Worm (Caenorhabditis elegans) whole organism, late embryonic: ENCODE results near the gene oac-52.

Experiments used
- C08G9.2 ChIP-seq: sonication (generic microtip); optimal IDR thresholded peaks from 2 replicates; lab custom pipeline; 2016; ENCODE audit warnings: mild to moderate bottlenecking, missing genetic modification characterization, moderate library complexity, missing compliant biosample characterization
- C38D4.7 ChIP-seq: fragments of 200-800 bp; sonication (Bioruptor generic); optimal IDR thresholded peaks from 2 replicates; lab custom pipeline; 2018; ENCODE audit warnings: mild to moderate bottlenecking, missing genetic modification characterization, moderate library complexity, missing compliant biosample characterization
- K02D7.2 ChIP-seq: sonication (generic microtip); optimal IDR thresholded peaks from 2 replicates; lab custom pipeline; 2017; ENCODE audit warnings: mild to moderate bottlenecking, missing genetic modification characterization, missing compliant biosample characterization
- T23F11.4 ChIP-seq: fragments of 200-800 bp; sonication (Bioruptor generic); optimal IDR thresholded peaks from 2 replicates; lab custom pipeline; 2018; ENCODE audit warnings: mild to moderate bottlenecking, missing genetic modification characterization, missing compliant biosample characterization
- Y22D7AL.16 ChIP-seq: sonication (generic microtip); optimal IDR thresholded peaks from 2 replicates; lab custom pipeline; 2016; ENCODE audit warnings: missing genetic modification characterization, missing compliant biosample characterization
- ahr-1 ChIP-seq: sonication (generic microtip); optimal IDR thresholded peaks from 2 replicates; lab custom pipeline; 2016; ENCODE audit warnings: missing genetic modification characterization, missing compliant biosample characterization
- ceh-22 ChIP-seq: sonication (generic microtip); optimal IDR thresholded peaks from 2 replicates; lab custom pipeline; 2017; ENCODE audit warnings: missing biosample characterization, missing genetic modification characterization
- ceh-30 ChIP-seq: fragments of 150-350 bp; optimal IDR thresholded peaks from 2 replicates; lab custom pipeline; 2014; ENCODE audit warnings: missing biosample characterization, missing genetic modification characterization
- ceh-31 ChIP-seq: sonication (generic microtip); optimal IDR thresholded peaks from 2 replicates; lab custom pipeline; 2016; ENCODE audit warnings: missing genetic modification characterization, missing compliant biosample characterization
- ceh-34 ChIP-seq: sonication (generic microtip); optimal IDR thresholded peaks from 2 replicates; lab custom pipeline; 2016; ENCODE audit warnings: mild to moderate bottlenecking, missing genetic modification characterization, missing compliant biosample characterization
- ceh-45 ChIP-seq: fragments of 200-800 bp; sonication (Bioruptor generic); IDR thresholded peaks from 2 replicates; pipeline ENCODE4 v1.3.6; 2022; ENCODE audit warnings: missing genetic modification reagents, missing genetic modification characterization, missing compliant biosample characterization
- ceh-48 ChIP-seq: sonication (generic microtip); optimal IDR thresholded peaks from 2 replicates; lab custom pipeline; 2016; ENCODE audit warnings: missing genetic modification characterization, inconsistent platforms, missing compliant biosample characterization
- ceh-6 ChIP-seq: fragments of 200-800 bp; sonication (Bioruptor generic); optimal IDR thresholded peaks from 2 replicates; lab custom pipeline; 2018; ENCODE audit warnings: mild to moderate bottlenecking, missing genetic modification characterization, missing compliant biosample characterization
- ceh-9 ChIP-seq: sonication (generic microtip); optimal IDR thresholded peaks from 2 replicates; lab custom pipeline; 2016; ENCODE audit warnings: mild to moderate bottlenecking, missing genetic modification characterization, inconsistent platforms, missing compliant biosample characterization
- che-1 ChIP-seq: sonication (generic microtip); optimal IDR thresholded peaks from 2 replicates; lab custom pipeline; 2016; ENCODE audit warnings: mild to moderate bottlenecking, missing genetic modification characterization, missing compliant biosample characterization
- dmd-4 ChIP-seq: sonication (generic microtip); optimal IDR thresholded peaks from 2 replicates; lab custom pipeline; 2016; ENCODE audit warnings: borderline replicate concordance, missing genetic modification characterization, missing compliant biosample characterization
- dve-1 ChIP-seq: sonication (generic microtip); optimal IDR thresholded peaks from 2 replicates; lab custom pipeline; 2017; ENCODE audit warnings: antibody characterized with exemption, mild to moderate bottlenecking, missing genetic modification characterization, missing compliant biosample characterization
- eyg-1 ChIP-seq: sonication (generic microtip); optimal IDR thresholded peaks from 2 replicates; lab custom pipeline; 2016; ENCODE audit warnings: missing genotype, missing genetic modification characterization, missing compliant biosample characterization
- fkh-10 ChIP-seq: fragments of 150-350 bp; optimal IDR thresholded peaks from 2 replicates; lab custom pipeline; 2014; ENCODE audit warnings: missing biosample characterization, missing genetic modification reagents, missing genetic modification characterization
- hlh-13 ChIP-seq: fragments of 200-800 bp; sonication (Bioruptor generic); optimal IDR thresholded peaks from 2 replicates; lab custom pipeline; 2018; ENCODE audit warnings: mild to moderate bottlenecking, missing genetic modification characterization, missing compliant biosample characterization
- hlh-15 ChIP-seq: sonication (generic microtip); optimal IDR thresholded peaks from 2 replicates; lab custom pipeline; 2016; ENCODE audit warnings: missing genetic modification characterization, missing compliant biosample characterization
- hlh-6 ChIP-seq: sonication (generic microtip); optimal IDR thresholded peaks from 2 replicates; lab custom pipeline; 2016; ENCODE audit warnings: missing genotype, missing genetic modification characterization, missing compliant biosample characterization
- hlh-8 ChIP-seq: sonication (generic microtip); optimal IDR thresholded peaks from 2 replicates; lab custom pipeline; 2016; ENCODE audit warnings: missing genotype, missing genetic modification characterization, missing compliant biosample characterization
- lim-6 ChIP-seq: sonication (generic microtip); optimal IDR thresholded peaks from 2 replicates; lab custom pipeline; 2016; ENCODE audit warnings: missing genetic modification characterization, missing compliant biosample characterization
- mec-3 ChIP-seq: sonication (generic microtip); optimal IDR thresholded peaks from 2 replicates; lab custom pipeline; 2016; ENCODE audit warnings: borderline replicate concordance, missing genetic modification characterization, missing compliant biosample characterization
- nhr-232 ChIP-seq: sonication (generic microtip); optimal IDR thresholded peaks from 2 replicates; lab custom pipeline; 2016; ENCODE audit warnings: missing genetic modification characterization, missing compliant biosample characterization
- pag-3 ChIP-seq: sonication (generic microtip); optimal IDR thresholded peaks from 2 replicates; lab custom pipeline; 2016; ENCODE audit warnings: missing compliant biosample characterization, missing genetic modification characterization, borderline replicate concordance
- pat-9 ChIP-seq: fragments of 200-800 bp; sonication (Bioruptor generic); optimal IDR thresholded peaks from 2 replicates; lab custom pipeline; 2018; ENCODE audit warnings: mild to moderate bottlenecking, missing genetic modification characterization, moderate library complexity, missing compliant biosample characterization
- pax-1 ChIP-seq: fragments of 150-350 bp; optimal IDR thresholded peaks from 2 replicates; lab custom pipeline; 2014; ENCODE audit warnings: missing biosample characterization, missing genetic modification characterization
- pros-1 ChIP-seq: fragments of 150-350 bp; optimal IDR thresholded peaks from 2 replicates; lab custom pipeline; 2014; ENCODE audit warnings: missing biosample characterization, missing genetic modification reagents, missing genetic modification characterization
- rnt-1 ChIP-seq: sonication (generic microtip); optimal IDR thresholded peaks from 2 replicates; lab custom pipeline; 2016; ENCODE audit warnings: missing genetic modification characterization, missing compliant biosample characterization
- sox-2 ChIP-seq: fragments of 200-800 bp; sonication (Bioruptor generic); IDR thresholded peaks from 2 replicates; pipeline ENCODE4 v1.3.6; 2022; ENCODE audit warnings: missing genetic modification reagents, missing genetic modification characterization, missing compliant biosample characterization
- sox-4 ChIP-seq: sonication (generic microtip); optimal IDR thresholded peaks from 2 replicates; lab custom pipeline; 2017; ENCODE audit warnings: mild to moderate bottlenecking, missing genetic modification characterization, inconsistent platforms, missing compliant biosample characterization
- syd-9 ChIP-seq: sonication (generic microtip); optimal IDR thresholded peaks from 2 replicates; lab custom pipeline; 2016; ENCODE audit warnings: mild to moderate bottlenecking, missing genetic modification characterization, moderate library complexity, missing compliant biosample characterization
- tbx-2 ChIP-seq: sonication (generic microtip); optimal IDR thresholded peaks from 2 replicates; lab custom pipeline; 2016; ENCODE audit warnings: missing genetic modification characterization, missing compliant biosample characterization
- tbx-7 ChIP-seq: sonication (generic microtip); optimal IDR thresholded peaks from 2 replicates; lab custom pipeline; 2016; ENCODE audit warnings: missing genotype, missing genetic modification characterization, missing compliant biosample characterization
- unc-3 ChIP-seq, 2 experiments: fragments of 200-800 bp in 1 of 2; sonication (Bioruptor generic) in 1 of 2; sonication (generic microtip) in 1 of 2; conservative IDR thresholded peaks in 1 of 2; optimal IDR thresholded peaks in 1 of 2; 2 replicates each; pipeline versions ENCODE4 v1.3.6 to Lab custom; 2016 to 2022; ENCODE audit warnings: missing compliant biosample characterization in 2 of 2, missing genetic modification characterization in 2 of 2, missing genetic modification reagents in 1 of 2
- unc-55 ChIP-seq: sonication (generic microtip); optimal IDR thresholded peaks from 2 replicates; lab custom pipeline; 2017; ENCODE audit warnings: missing biosample characterization, missing genetic modification reagents, missing genetic modification characterization
- unc-86 ChIP-seq: sonication (generic microtip); optimal IDR thresholded peaks from 2 replicates; lab custom pipeline; 2016; ENCODE audit warnings: missing genetic modification characterization, missing compliant biosample characterization
- zip-5 ChIP-seq: sonication (generic microtip); optimal IDR thresholded peaks from 2 replicates; lab custom pipeline; 2016; ENCODE audit warnings: missing genetic modification characterization, missing compliant biosample characterization
- ztf-16 ChIP-seq: sonication (generic microtip); optimal IDR thresholded peaks from 2 replicates; lab custom pipeline; 2017; ENCODE audit warnings: missing genetic modification characterization, missing compliant biosample characterization

The oac-52 gene

DNA sequence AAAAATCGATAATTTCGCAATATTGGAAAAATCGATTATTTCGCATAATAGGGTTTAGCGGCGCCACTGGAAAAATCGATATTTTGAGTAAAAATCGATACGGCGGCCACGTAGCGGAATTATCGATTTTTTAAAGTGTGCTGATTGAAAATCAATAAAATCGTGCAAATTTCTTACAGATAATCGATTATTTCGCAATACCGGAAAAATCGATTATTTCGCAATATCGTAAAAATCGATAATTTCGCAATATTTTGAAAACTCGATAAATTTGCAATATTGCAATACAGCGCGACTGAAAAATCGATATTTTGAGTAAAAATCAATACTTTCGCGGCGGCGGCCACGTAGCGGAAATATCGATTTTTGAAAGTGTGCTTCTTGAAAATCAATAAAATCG, 28.8 kb downstream of the oac-52 start:
- TF ChIP-seq ceh-48 (tag; lab: Kevin White, UChicago) (peak; percentile 40), nhr-232 (tag; lab: Kevin White, UChicago) (no peak), C38D4.7 (no peak), sox-4 (tag; lab: Kevin White, UChicago) (no peak), fkh-10 (GFP tag; lab: Kevin White, UChicago) (no peak)
- TF ChIP-seq, all 69 proteins: peak for 1

DNA sequence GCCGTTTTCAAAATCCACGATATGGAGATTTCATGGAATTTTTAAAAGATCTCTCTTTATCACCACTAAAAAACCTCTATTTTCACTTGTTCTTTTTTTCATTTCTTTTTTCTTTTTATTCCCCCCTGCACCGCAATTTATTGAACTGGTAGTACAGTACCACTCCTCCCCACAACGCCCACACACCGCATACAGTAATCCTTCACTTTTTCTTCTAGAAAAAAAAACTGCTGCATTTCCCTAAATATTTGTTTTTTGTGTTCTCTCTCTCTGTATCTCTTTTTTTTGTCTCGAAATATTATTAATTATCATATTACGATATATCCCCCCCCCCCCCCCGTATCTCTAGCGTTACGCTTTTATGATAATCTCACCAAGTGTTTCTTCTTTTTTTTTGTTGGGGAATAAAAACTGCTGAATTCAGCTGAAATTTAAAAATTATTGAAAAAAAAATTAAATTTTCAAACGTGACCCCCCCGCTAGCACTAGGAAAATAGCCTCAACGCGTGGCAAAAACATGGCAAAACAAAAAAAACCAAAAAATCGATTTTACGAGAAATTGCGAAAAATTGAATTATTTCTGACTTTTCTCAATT, 29.5 kb downstream of the oac-52 start, which contains the start of gene Y24D9B.1:
Gene Y24D9B.1 (plus strand): TSS at position 546 of the 596 bp plus-strand sequence.
- TF ChIP-seq K02D7.2 (tag; lab: Kevin White, UChicago) = no peak
- TF ChIP-seq rnt-1 = no peak
- no peak for TF ChIP-seq pat-9 (tag; lab: Kevin White, UChicago)
- no peak for TF ChIP-seq Y22D7AL.16
- no peak for TF ChIP-seq sox-4 (tag; lab: Kevin White, UChicago)
- TF ChIP-seq unc-86 (tag; lab: Kevin White, UChicago) = no peak
- no peak for TF ChIP-seq dmd-4
- TF ChIP-seq fkh-10 (GFP tag; lab: Kevin White, UChicago) = no peak
- TF ChIP-seq ztf-16 (tag; lab: Kevin White, UChicago) = no peak
- no peak for TF ChIP-seq pros-1 (tag; lab: Kevin White, UChicago)
- no peak for TF ChIP-seq unc-3 (GFP tag; conservative IDR thresholded peaks at IDR 0.05; lab: Robert Waterston, UW)
- TF ChIP-seq unc-3 (tag; optimal IDR thresholded peaks at IDR 0.05; lab: Kevin White, UChicago) = no peak
- TF ChIP-seq C38D4.7 = no peak
- TF ChIP-seq tbx-7 (tag; lab: Kevin White, UChicago) = no peak

DNA sequence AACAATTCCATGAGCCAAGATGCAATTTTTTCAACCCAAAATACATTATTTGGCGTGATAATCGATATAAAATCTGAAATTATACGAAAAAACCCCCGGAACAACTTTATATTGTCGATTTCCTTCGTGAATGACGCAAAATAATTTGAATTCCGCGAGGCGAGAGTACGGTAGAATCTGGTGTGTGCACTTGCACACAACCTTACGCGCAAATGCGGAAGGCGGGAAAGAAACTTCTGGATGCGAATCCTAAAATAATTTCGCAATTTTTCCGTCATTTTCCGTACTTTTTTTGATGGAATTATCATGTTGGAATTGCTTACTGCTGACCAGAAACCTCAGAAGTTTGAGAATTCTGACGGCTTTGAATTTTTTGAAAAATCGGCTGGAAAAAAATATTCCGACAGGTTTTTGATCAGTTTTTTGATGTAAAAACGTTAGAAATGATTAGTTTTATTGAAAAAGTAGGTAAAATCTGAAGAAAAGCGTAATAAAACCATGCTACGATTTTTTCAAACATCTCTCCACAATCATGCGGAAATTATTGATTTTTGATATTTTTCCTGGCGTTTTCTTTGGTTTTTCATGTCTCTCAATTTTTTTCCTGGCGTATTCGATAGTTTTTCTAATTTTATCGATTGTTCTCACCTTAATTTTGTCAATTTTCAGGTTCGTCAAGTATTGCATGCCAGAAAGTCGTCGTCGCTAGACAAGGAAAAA, 39.0 kb downstream of the oac-52 start, which contains the start of gene set-9:
Gene set-9 (plus strand): TSS at position 670 of the 720 bp plus-strand sequence.
- no peak for TF ChIP-seq mec-3
- no peak for TF ChIP-seq Y22D7AL.16
- TF ChIP-seq ceh-22 = no peak
- TF ChIP-seq rnt-1 = no peak
- TF ChIP-seq ceh-31 = no peak
- no peak for TF ChIP-seq hlh-13 (GFP tag; lab: Kevin White, UChicago)
- TF ChIP-seq lim-6 (tag; lab: Kevin White, UChicago) = no peak
- no peak for TF ChIP-seq nhr-232 (tag; lab: Kevin White, UChicago)
- no peak for TF ChIP-seq hlh-6 (tag; lab: Kevin White, UChicago)
- no peak for TF ChIP-seq hlh-15 (tag; lab: Kevin White, UChicago)
- TF ChIP-seq unc-86 (tag; lab: Kevin White, UChicago) = no peak
- no peak for TF ChIP-seq C08G9.2
- no peak for TF ChIP-seq dve-1
- TF ChIP-seq, all 69 proteins: peak for 0

DNA sequence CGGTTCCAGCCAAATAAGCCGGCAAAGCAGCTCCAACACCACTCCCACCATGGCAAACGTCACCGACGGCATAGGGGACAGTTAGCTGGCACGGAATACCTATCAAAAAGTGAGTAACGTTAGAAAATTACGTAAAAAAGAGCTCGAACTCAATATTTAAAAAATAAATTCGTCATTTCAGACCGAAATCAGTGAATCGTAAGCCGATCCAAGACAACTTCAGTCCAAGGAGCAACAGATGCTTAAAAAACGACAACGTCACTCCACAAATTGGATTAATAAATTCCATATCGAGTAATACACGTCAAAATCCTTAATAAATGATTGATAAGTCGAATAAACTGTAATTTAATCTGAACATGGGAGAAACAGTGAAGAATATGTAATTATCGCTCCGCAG, 40.1 kb downstream of the oac-52 start:
- TF ChIP-seq Y22D7AL.16 = no peak
- no peak for TF ChIP-seq zip-5
- TF ChIP-seq ztf-16 (tag; lab: Kevin White, UChicago) = no peak
- no peak for TF ChIP-seq ceh-31
- no peak for TF ChIP-seq dmd-4
- TF ChIP-seq ceh-34 (tag; lab: Kevin White, UChicago) = no peak
- TF ChIP-seq pag-3 = no peak
- TF ChIP-seq ceh-30 (tag; lab: Kevin White, UChicago) = no peak

DNA sequence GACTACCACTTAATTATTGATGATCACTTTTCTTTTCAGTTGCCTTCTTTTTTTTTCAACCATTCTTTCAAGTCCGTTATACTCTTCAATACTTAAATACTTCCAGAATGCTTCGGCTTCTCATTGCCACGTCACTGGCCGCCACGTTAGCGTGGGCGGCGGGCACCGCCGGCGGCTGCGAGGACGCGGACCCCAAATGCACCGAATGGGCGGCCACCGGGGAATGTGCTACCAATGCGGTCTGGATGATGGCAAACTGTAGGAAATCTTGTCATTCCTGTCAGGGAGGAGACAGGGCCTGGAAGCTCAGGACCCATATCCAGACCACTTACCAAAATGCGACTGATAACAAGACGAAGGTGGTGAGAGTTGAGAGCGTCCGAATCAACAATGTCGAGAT, 45.2 kb downstream of the oac-52 start, which contains the start of gene lgc-22:
Gene lgc-22 (plus strand): TSS at position 105 of the 400 bp plus-strand sequence.
- TF ChIP-seq ceh-48 (tag; lab: Kevin White, UChicago) (no peak), ceh-9 (no peak)

DNA sequence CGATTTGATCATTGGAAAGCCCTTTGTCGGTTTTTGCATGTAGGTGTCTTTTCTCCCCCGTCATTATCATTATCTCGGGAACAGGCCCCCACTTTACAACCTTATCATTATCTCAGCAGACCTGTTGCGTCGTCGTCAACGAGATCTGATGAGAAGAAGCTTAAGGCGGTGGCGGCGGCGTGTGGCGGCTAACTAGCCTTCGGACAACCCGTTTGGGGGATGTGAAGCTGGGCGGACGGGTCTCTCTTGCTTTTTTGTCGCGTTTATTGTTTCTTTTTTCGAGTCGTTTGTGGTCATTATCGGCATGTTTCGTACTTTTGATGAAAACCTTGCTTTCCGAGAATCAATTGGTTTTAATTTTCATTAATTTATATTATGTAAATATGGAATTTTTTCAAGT, 46.4 kb downstream of the oac-52 start:
- TF ChIP-seq pros-1 (tag; lab: Kevin White, UChicago) (no peak), ceh-48 (tag; lab: Kevin White, UChicago) (no peak), che-1 (no peak), pax-1 (tag; lab: Kevin White, UChicago) (no peak), ceh-45 (no peak), hlh-15 (tag; lab: Kevin White, UChicago) (no peak), hlh-8 (tag; lab: Kevin White, UChicago) (no peak), tbx-2 (tag; lab: Kevin White, UChicago) (no peak), sox-2 (GFP tag; lab: Robert Waterston, UW) (no peak), ahr-1 (tag; lab: Kevin White, UChicago) (no peak), zip-5 (no peak), unc-55 (GFP tag; lab: Kevin White, UChicago) (no peak), syd-9 (tag; lab: Kevin White, UChicago) (no peak), eyg-1 (no peak), ceh-6 (GFP tag; lab: Kevin White, UChicago) (no peak), T23F11.4 (GFP tag; lab: Kevin White, UChicago) (no peak)
